Worm (Caenorhabditis elegans) whole organism, late embryonic: Measurements from ENCODE around the gene gei-14.

Experiments
- C08G9.2 ChIP-seq: sonication (generic microtip); optimal IDR thresholded peaks from 2 replicates; lab custom pipeline; 2016; ENCODE audit warnings: mild to moderate bottlenecking, missing genetic modification characterization, moderate library complexity, missing compliant biosample characterization
- C38D4.7 ChIP-seq: fragments of 200-800 bp; sonication (Bioruptor generic); optimal IDR thresholded peaks from 2 replicates; lab custom pipeline; 2018; ENCODE audit warnings: mild to moderate bottlenecking, missing genetic modification characterization, moderate library complexity, missing compliant biosample characterization
- F13H6.1 ChIP-seq: sonication (generic microtip); optimal IDR thresholded peaks from 2 replicates; lab custom pipeline; 2016; ENCODE audit warnings: missing genetic modification characterization, missing compliant biosample characterization
- T23F11.4 ChIP-seq: fragments of 200-800 bp; sonication (Bioruptor generic); optimal IDR thresholded peaks from 2 replicates; lab custom pipeline; 2018; ENCODE audit warnings: mild to moderate bottlenecking, missing genetic modification characterization, missing compliant biosample characterization
- Y22D7AL.16 ChIP-seq: sonication (generic microtip); optimal IDR thresholded peaks from 2 replicates; lab custom pipeline; 2016; ENCODE audit warnings: missing genetic modification characterization, missing compliant biosample characterization
- ama-1 ChIP-seq: fragments of 150-350 bp; optimal IDR thresholded peaks from 2 replicates; lab custom pipeline; 2014
- ceh-18 ChIP-seq: sonication (generic microtip); optimal IDR thresholded peaks from 2 replicates; lab custom pipeline; 2016; ENCODE audit warnings: missing genetic modification characterization, missing compliant biosample characterization
- ceh-22 ChIP-seq: sonication (generic microtip); optimal IDR thresholded peaks from 2 replicates; lab custom pipeline; 2017; ENCODE audit warnings: missing biosample characterization, missing genetic modification characterization
- ceh-24 ChIP-seq: sonication (generic microtip); optimal IDR thresholded peaks from 2 replicates; lab custom pipeline; 2016; ENCODE audit warnings: mild to moderate bottlenecking, missing genetic modification characterization, missing compliant biosample characterization
- ceh-30 ChIP-seq: fragments of 150-350 bp; optimal IDR thresholded peaks from 2 replicates; lab custom pipeline; 2014; ENCODE audit warnings: missing biosample characterization, missing genetic modification characterization
- ceh-31 ChIP-seq: sonication (generic microtip); optimal IDR thresholded peaks from 2 replicates; lab custom pipeline; 2016; ENCODE audit warnings: missing genetic modification characterization, missing compliant biosample characterization
- ceh-34 ChIP-seq: sonication (generic microtip); optimal IDR thresholded peaks from 2 replicates; lab custom pipeline; 2016; ENCODE audit warnings: mild to moderate bottlenecking, missing genetic modification characterization, missing compliant biosample characterization
- che-1 ChIP-seq: sonication (generic microtip); optimal IDR thresholded peaks from 2 replicates; lab custom pipeline; 2016; ENCODE audit warnings: mild to moderate bottlenecking, missing genetic modification characterization, missing compliant biosample characterization
- elt-2 ChIP-seq: sonication (generic microtip); optimal IDR thresholded peaks from 2 replicates; lab custom pipeline; 2016; ENCODE audit warnings: missing genetic modification reagents, missing genetic modification characterization, missing compliant biosample characterization
- ets-4 ChIP-seq: sonication (generic microtip); optimal IDR thresholded peaks from 2 replicates; lab custom pipeline; 2016; ENCODE audit warnings: missing genetic modification characterization, missing compliant biosample characterization
- fax-1 ChIP-seq: sonication (generic microtip); optimal IDR thresholded peaks from 2 replicates; lab custom pipeline; 2016; ENCODE audit warnings: missing genotype, missing genetic modification characterization, missing compliant biosample characterization
- fkh-6 ChIP-seq: sonication (generic microtip); optimal IDR thresholded peaks from 2 replicates; lab custom pipeline; 2016; ENCODE audit warnings: missing genetic modification characterization, missing compliant biosample characterization
- hlh-13 ChIP-seq: fragments of 200-800 bp; sonication (Bioruptor generic); optimal IDR thresholded peaks from 2 replicates; lab custom pipeline; 2018; ENCODE audit warnings: mild to moderate bottlenecking, missing genetic modification characterization, missing compliant biosample characterization
- hlh-15 ChIP-seq: sonication (generic microtip); optimal IDR thresholded peaks from 2 replicates; lab custom pipeline; 2016; ENCODE audit warnings: missing genetic modification characterization, missing compliant biosample characterization
- hlh-6 ChIP-seq: sonication (generic microtip); optimal IDR thresholded peaks from 2 replicates; lab custom pipeline; 2016; ENCODE audit warnings: missing genotype, missing genetic modification characterization, missing compliant biosample characterization
- hlh-8 ChIP-seq: sonication (generic microtip); optimal IDR thresholded peaks from 2 replicates; lab custom pipeline; 2016; ENCODE audit warnings: missing genotype, missing genetic modification characterization, missing compliant biosample characterization
- madf-2 ChIP-seq: sonication (generic microtip); optimal IDR thresholded peaks from 2 replicates; lab custom pipeline; 2017; ENCODE audit warnings: missing genetic modification characterization, missing compliant biosample characterization
- nfya-1 ChIP-seq: sonication (generic microtip); optimal IDR thresholded peaks from 2 replicates; lab custom pipeline; 2017; ENCODE audit warnings: missing genetic modification characterization, mild to moderate bottlenecking, missing compliant biosample characterization, antibody characterized with exemption, moderate library complexity
- odd-2 ChIP-seq: sonication (generic microtip); optimal IDR thresholded peaks from 2 replicates; lab custom pipeline; 2017; ENCODE audit warnings: antibody characterized with exemption, mild to moderate bottlenecking, missing genetic modification characterization, missing compliant biosample characterization
- pag-3 ChIP-seq: sonication (generic microtip); optimal IDR thresholded peaks from 2 replicates; lab custom pipeline; 2016; ENCODE audit warnings: missing compliant biosample characterization, missing genetic modification characterization, borderline replicate concordance
- pat-9 ChIP-seq: fragments of 200-800 bp; sonication (Bioruptor generic); optimal IDR thresholded peaks from 2 replicates; lab custom pipeline; 2018; ENCODE audit warnings: mild to moderate bottlenecking, missing genetic modification characterization, moderate library complexity, missing compliant biosample characterization
- pax-1 ChIP-seq: fragments of 150-350 bp; optimal IDR thresholded peaks from 2 replicates; lab custom pipeline; 2014; ENCODE audit warnings: missing biosample characterization, missing genetic modification characterization
- pha-2 ChIP-seq: sonication (generic microtip); optimal IDR thresholded peaks from 2 replicates; lab custom pipeline; 2017; ENCODE audit warnings: mild to moderate bottlenecking, missing genetic modification characterization, missing compliant biosample characterization
- pqm-1 ChIP-seq: sonication (generic microtip); optimal IDR thresholded peaks from 2 replicates; lab custom pipeline; 2016; ENCODE audit warnings: missing genetic modification characterization, missing compliant biosample characterization
- pros-1 ChIP-seq: fragments of 150-350 bp; optimal IDR thresholded peaks from 2 replicates; lab custom pipeline; 2014; ENCODE audit warnings: missing biosample characterization, missing genetic modification reagents, missing genetic modification characterization
- rnt-1 ChIP-seq: sonication (generic microtip); optimal IDR thresholded peaks from 2 replicates; lab custom pipeline; 2016; ENCODE audit warnings: missing genetic modification characterization, missing compliant biosample characterization
- sox-2 ChIP-seq: fragments of 200-800 bp; sonication (Bioruptor generic); IDR thresholded peaks from 2 replicates; pipeline ENCODE4 v1.3.6; 2022; ENCODE audit warnings: missing genetic modification reagents, missing genetic modification characterization, missing compliant biosample characterization
- sox-4 ChIP-seq: sonication (generic microtip); optimal IDR thresholded peaks from 2 replicates; lab custom pipeline; 2017; ENCODE audit warnings: mild to moderate bottlenecking, missing genetic modification characterization, inconsistent platforms, missing compliant biosample characterization
- tbx-7 ChIP-seq: sonication (generic microtip); optimal IDR thresholded peaks from 2 replicates; lab custom pipeline; 2016; ENCODE audit warnings: missing genotype, missing genetic modification characterization, missing compliant biosample characterization
- ttx-3 ChIP-seq: sonication (generic microtip); optimal IDR thresholded peaks from 2 replicates; lab custom pipeline; 2016; ENCODE audit warnings: missing genetic modification reagents, missing genetic modification characterization, missing compliant biosample characterization
- unc-42 ChIP-seq: sonication (generic microtip); optimal IDR thresholded peaks from 2 replicates; lab custom pipeline; 2016; ENCODE audit warnings: missing genotype, missing genetic modification characterization, missing compliant biosample characterization
- unc-55 ChIP-seq: sonication (generic microtip); optimal IDR thresholded peaks from 2 replicates; lab custom pipeline; 2017; ENCODE audit warnings: missing biosample characterization, missing genetic modification reagents, missing genetic modification characterization
- zip-5 ChIP-seq: sonication (generic microtip); optimal IDR thresholded peaks from 2 replicates; lab custom pipeline; 2016; ENCODE audit warnings: missing genetic modification characterization, missing compliant biosample characterization
- ztf-16 ChIP-seq: sonication (generic microtip); optimal IDR thresholded peaks from 2 replicates; lab custom pipeline; 2017; ENCODE audit warnings: missing genetic modification characterization, missing compliant biosample characterization

The gei-14 gene

DNA sequence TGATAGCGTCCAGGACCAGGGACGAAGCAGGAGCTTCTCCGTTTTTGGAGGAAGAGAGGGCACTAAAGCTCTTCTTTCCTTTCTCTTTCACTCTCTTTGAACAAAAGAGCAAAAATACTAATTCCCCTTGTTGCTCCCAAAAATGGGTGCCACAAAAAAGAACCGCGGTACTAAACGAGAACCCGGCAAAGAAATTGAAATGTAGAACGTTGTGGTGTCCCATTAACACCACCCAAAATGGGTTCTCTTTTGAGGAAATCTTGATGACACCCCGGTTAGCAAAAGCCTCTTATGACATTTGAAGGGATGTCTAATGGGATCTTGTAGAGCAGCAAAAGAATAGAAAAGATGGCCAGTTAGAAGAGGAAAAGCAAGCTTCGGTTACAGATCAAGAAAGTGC is 38.7 kb upstream of the gei-14 start:
- TF ChIP-seq che-1 (tag; lab: Kevin White, UChicago) (no peak), elt-2 (tag; lab: Kevin White, UChicago) (no peak), pat-9 (tag; lab: Kevin White, UChicago) (no peak), ttx-3 (tag; lab: Kevin White, UChicago) (no peak), C38D4.7 (GFP tag; lab: Kevin White, UChicago) (no peak), ceh-34 (tag; lab: Kevin White, UChicago) (no peak), pha-2 (no peak), ceh-24 (no peak), pax-1 (tag; lab: Kevin White, UChicago) (no peak), ztf-16 (tag; lab: Kevin White, UChicago) (no peak), odd-2 (tag; lab: Kevin White, UChicago) (no peak), ets-4 (tag; lab: Kevin White, UChicago) (no peak), sox-2 (GFP tag; lab: Robert Waterston, UW) (no peak), ceh-22 (tag; lab: Kevin White, UChicago) (no peak), hlh-6 (tag; lab: Kevin White, UChicago) (no peak), hlh-8 (tag; lab: Kevin White, UChicago) (no peak), rnt-1 (tag; lab: Kevin White, UChicago) (no peak)

DNA sequence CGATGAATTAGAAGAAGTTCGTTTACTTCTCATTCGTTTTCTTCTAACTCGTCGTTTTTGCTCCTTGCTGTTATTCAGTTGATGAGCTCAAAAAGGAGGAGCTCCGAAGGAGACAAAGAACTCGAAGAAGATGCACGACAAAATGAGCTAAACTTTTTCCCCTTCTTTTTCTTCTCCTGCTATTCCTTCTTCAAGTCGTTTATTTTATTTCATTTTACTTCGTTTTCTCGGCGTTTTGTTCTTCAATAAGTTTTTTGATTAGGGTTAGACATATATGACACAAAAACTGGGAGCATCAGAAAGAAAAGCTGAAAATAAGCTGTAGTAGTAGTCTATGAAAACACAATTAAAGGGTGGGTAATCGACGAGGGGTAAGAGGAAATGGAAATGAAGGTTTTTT is 36.0 kb upstream of the gei-14 start:
- TF ChIP-seq T23F11.4 (GFP tag; lab: Kevin White, UChicago) (no peak), pros-1 (tag; lab: Kevin White, UChicago) (no peak), pat-9 (tag; lab: Kevin White, UChicago) (no peak), ceh-22 (tag; lab: Kevin White, UChicago) (no peak), hlh-15 (tag; lab: Kevin White, UChicago) (no peak), ceh-30 (tag; lab: Kevin White, UChicago) (no peak), unc-42 (tag; lab: Kevin White, UChicago) (peak; percentile 46), sox-4 (tag; lab: Kevin White, UChicago) (no peak)
- TF ChIP-seq, all 69 proteins: peak for 1

DNA sequence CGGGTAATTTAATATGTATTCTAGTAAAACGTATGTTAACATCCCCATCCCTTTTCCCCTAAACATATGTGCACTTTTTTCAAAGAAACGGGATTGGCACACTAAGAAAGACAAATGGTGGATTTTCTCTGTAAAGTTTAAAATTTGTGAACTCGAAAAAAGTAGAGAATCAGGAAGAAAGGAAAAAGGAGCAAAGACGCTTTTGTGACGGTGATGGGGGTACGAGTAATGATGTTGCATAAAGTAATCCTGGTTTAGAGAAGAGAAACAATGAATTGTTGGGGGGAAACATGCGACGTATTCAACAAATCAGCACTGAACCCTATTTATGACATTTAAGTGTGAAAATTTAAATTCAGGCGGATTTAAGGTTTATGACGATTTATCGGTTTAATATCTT is 35.5 kb upstream of the gei-14 start:
- TF ChIP-seq ceh-24 (no peak), fkh-6 (no peak), ceh-31 (tag; lab: Kevin White, UChicago) (no peak), madf-2 (no peak), pag-3 (tag; lab: Kevin White, UChicago) (no peak), ceh-18 (tag; lab: Kevin White, UChicago) (no peak)

DNA sequence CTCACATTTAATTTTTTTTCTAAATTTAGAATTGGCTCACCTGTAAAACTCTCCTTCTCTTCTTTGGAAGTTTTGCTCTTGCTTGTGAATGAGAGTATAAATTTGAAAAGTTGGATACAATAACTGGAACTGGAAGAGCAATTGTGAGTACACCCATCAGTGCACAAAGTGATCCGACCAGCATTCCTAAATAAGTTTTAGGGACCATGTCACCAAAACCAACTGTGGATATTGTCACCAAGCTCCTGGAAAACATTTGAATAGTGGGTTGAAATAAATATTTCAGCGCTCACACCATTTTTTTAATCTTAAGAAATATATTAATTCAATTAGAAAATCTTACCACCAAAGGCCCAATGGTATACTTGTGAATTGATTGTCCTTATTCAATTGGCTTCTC is 32.3 kb upstream of the gei-14 start:
- TF ChIP-seq pqm-1 (no peak), nfya-1 (no peak), pha-2 (no peak), T23F11.4 (GFP tag; lab: Kevin White, UChicago) (no peak), ceh-22 (tag; lab: Kevin White, UChicago) (no peak), che-1 (tag; lab: Kevin White, UChicago) (no peak), F13H6.1 (tag; lab: Kevin White, UChicago) (no peak), ceh-30 (tag; lab: Kevin White, UChicago) (no peak)

DNA sequence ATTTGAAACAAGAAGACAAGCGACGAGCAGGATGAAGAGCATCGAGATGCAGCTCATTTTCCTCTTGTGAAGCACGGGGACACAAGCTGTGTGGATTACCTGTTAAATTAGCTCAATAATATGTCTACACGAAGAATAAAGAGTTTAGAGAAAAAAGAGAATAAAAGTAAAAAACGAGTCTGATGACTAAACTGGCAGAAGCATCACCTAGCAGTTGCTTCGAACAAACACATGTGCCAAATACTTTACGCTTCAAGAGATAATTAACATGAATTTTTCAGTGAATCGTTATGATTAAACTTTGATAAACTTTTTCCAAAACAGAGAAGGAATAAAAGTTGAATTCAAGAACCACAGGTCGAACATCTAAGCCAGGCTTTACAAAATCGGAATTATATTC is 19.3 kb upstream of the gei-14 start, which contains the start of gene nlp-55:
nlp-55 (minus strand) TSS at position 101 of the 400 bp plus-strand sequence.
- TF ChIP-seq rnt-1 (tag; lab: Kevin White, UChicago) (no peak), ztf-16 (tag; lab: Kevin White, UChicago) (no peak), odd-2 (tag; lab: Kevin White, UChicago) (no peak), ama-1 (lab: Kevin White, UChicago) (no peak), ceh-18 (tag; lab: Kevin White, UChicago) (no peak), zip-5 (tag; lab: Kevin White, UChicago) (no peak), hlh-15 (tag; lab: Kevin White, UChicago) (no peak), tbx-7 (tag; lab: Kevin White, UChicago) (no peak), C08G9.2 (tag; lab: Kevin White, UChicago) (no peak), Y22D7AL.16 (tag; lab: Kevin White, UChicago) (no peak), pag-3 (tag; lab: Kevin White, UChicago) (no peak), unc-55 (no peak), hlh-13 (GFP tag; lab: Kevin White, UChicago) (no peak), ceh-34 (tag; lab: Kevin White, UChicago) (no peak), fax-1 (tag; lab: Kevin White, UChicago) (no peak)
